Worm (Caenorhabditis elegans): ENCODE measurements around the gene F14H8.5.

DNA sequence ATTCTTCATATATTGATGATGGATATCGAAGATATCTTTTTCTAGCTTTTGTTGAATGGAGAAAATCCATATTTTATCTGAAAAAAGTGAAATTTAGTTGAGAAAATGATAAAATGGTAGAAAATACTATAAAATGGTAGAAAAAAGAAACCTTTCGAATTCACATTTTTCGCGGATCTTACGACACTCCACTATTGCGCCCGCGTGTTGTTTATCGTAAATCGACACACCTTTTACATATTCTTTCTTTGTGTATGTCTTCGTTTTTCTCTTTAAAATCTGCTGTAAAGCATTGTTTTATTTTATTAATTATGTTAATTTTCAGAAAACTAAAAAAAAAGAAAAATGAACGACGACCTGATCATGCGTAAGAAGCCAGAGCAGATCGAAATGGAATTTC, 30.0 kb upstream of the F14H8.5 start, which contains the start of the genes cdt-2 and T01C3.2:
- no peak for TF ChIP-seq snpc-4 (tag; optimal IDR thresholded peaks at IDR 0.05)
- no peak for TF ChIP-seq fkh-10 (GFP tag; optimal IDR thresholded peaks at IDR 0.05)
- no peak for TF ChIP-seq ZK546.5 (tag; optimal IDR thresholded peaks at IDR 0.05)
- no peak for TF ChIP-seq nhr-76 (tag; optimal IDR thresholded peaks at IDR 0.05)
- TF ChIP-seq nhr-12 (tag; optimal IDR thresholded peaks at IDR 0.05) = no peak
- no peak for TF ChIP-seq unc-62 (GFP tag; optimal IDR thresholded peaks at IDR 0.05)
- TF ChIP-seq fos-1 (tag; optimal IDR thresholded peaks at IDR 0.05) = no peak
- TF ChIP-seq tbx-2 (tag; optimal IDR thresholded peaks at IDR 0.05) = no peak
- TF ChIP-seq ama-1 (optimal IDR thresholded peaks at IDR 0.05) = no peak
- no peak for TF ChIP-seq mdl-1 (tag; optimal IDR thresholded peaks at IDR 0.05)
- no peak for TF ChIP-seq hmg-11 (tag; optimal IDR thresholded peaks at IDR 0.05)
- no peak for TF ChIP-seq elt-2 (tag; optimal IDR thresholded peaks at IDR 0.05)
- TF ChIP-seq skn-1 (tag; optimal IDR thresholded peaks at IDR 0.05) = no peak
- peak; percentile 71 for TF ChIP-seq pha-4 (tag; optimal IDR thresholded peaks at IDR 0.05)
